Worm (Caenorhabditis elegans): ENCODE data around the gene hrde-1.

- no peak for TF ChIP-seq egl-27 (tag; optimal IDR thresholded peaks at IDR 0.05)
- TF ChIP-seq nhr-11 (tag; optimal IDR thresholded peaks at IDR 0.05), result no peak
- no peak for TF ChIP-seq ceh-82 (tag; optimal IDR thresholded peaks at IDR 0.05)
Measured at ce11 chrIII:4221527-4221926, 45.6 kb upstream of the hrde-1 start.

Measured in whole organism, L3 larva.